Worm (Caenorhabditis elegans) whole organism, L4 larva: ENCODE results near the gene irld-24.

ENCODE experiments used
- D1046.2 ChIP-seq: fragments of 200-800 bp; sonication (Bioruptor generic); IDR thresholded peaks from 2 replicates; pipeline ENCODE4 v1.3.6; 2022; ENCODE audit warnings: missing genetic modification characterization, missing compliant biosample characterization
- Y105C5A.15 ChIP-seq: fragments of 200-800 bp; sonication (Bioruptor generic); IDR thresholded peaks from 2 replicates; pipeline ENCODE4 v1.3.6; 2022; ENCODE audit warnings: missing genetic modification characterization, missing compliant biosample characterization
- Y5F2A.4 ChIP-seq: fragments of 200-800 bp; sonication (Bioruptor generic); optimal IDR thresholded peaks from 2 replicates; lab custom pipeline; 2018; ENCODE audit warnings: mild to moderate bottlenecking, missing genetic modification characterization, missing compliant biosample characterization
- Y75B8A.6 ChIP-seq: fragments of 200-800 bp; sonication (Bioruptor generic); IDR thresholded peaks from 2 replicates; pipeline ENCODE4 v1.3.6; 2022; ENCODE audit warnings: missing genetic modification reagents, missing genetic modification characterization, missing compliant biosample characterization
- ZK337.2 ChIP-seq: fragments of 200-800 bp; sonication (Bioruptor generic); IDR thresholded peaks from 2 replicates; pipeline ENCODE4 v1.3.6; 2022; ENCODE audit warnings: missing genetic modification reagents, missing genetic modification characterization, missing compliant biosample characterization
- aha-1 ChIP-seq: fragments of 150-350 bp; peaks from one replicate; lab custom pipeline; 2014; ENCODE audit warnings: missing biosample characterization, missing genetic modification characterization
- attf-4 ChIP-seq: sonication (generic microtip); optimal IDR thresholded peaks from 3 replicates; lab custom pipeline; 2017; ENCODE audit warnings: missing biosample characterization, missing genetic modification characterization
- ceh-20 ChIP-seq: fragments of 200-800 bp; sonication (Bioruptor generic); IDR thresholded peaks from 2 replicates; pipeline ENCODE4 v1.3.6; 2022; ENCODE audit warnings: missing genetic modification reagents, missing genetic modification characterization, missing compliant biosample characterization
- ceh-62 ChIP-seq: sonication (generic microtip); optimal IDR thresholded peaks from 2 replicates; lab custom pipeline; 2017; ENCODE audit warnings: missing biosample characterization, missing genetic modification characterization
- daf-16 ChIP-seq, 3 experiments: sonication (generic microtip); optimal IDR thresholded peaks; 2 replicates each; lab custom pipeline; 2016 to 2017; ENCODE audit warnings: missing genetic modification characterization in 3 of 3, missing genetic modification reagents in 3 of 3, mild to moderate bottlenecking in 2 of 3, missing compliant biosample characterization in 2 of 3, missing biosample characterization in 1 of 3, moderate library complexity in 1 of 3
- daf-8 ChIP-seq: fragments of 200-800 bp; sonication (Bioruptor generic); IDR thresholded peaks from 2 replicates; pipeline ENCODE4 v1.3.6; 2022; ENCODE audit warnings: missing genetic modification characterization, missing compliant biosample characterization
- dmd-6 ChIP-seq: fragments of 200-800 bp; sonication (Bioruptor generic); IDR thresholded peaks from 2 replicates; pipeline ENCODE4 v1.3.6; 2022; ENCODE audit warnings: missing genetic modification reagents, missing genetic modification characterization, missing compliant biosample characterization
- dmd-8 ChIP-seq: fragments of 200-800 bp; sonication (Bioruptor generic); IDR thresholded peaks from 2 replicates; pipeline ENCODE4 v1.3.6; 2022; ENCODE audit warnings: missing genetic modification characterization, missing compliant biosample characterization
- dve-1 ChIP-seq: sonication (generic microtip); optimal IDR thresholded peaks from 2 replicates; lab custom pipeline; 2017; ENCODE audit warnings: antibody characterized with exemption, mild to moderate bottlenecking, missing genetic modification characterization, missing compliant biosample characterization; ENCODE audit not compliant: insufficient read depth
- egl-27 ChIP-seq: sonication (generic microtip); optimal IDR thresholded peaks from 3 replicates; lab custom pipeline; 2017; ENCODE audit warnings: missing biosample characterization, missing genetic modification reagents, missing genetic modification characterization
- fkh-10 ChIP-seq: fragments of 150-350 bp; optimal IDR thresholded peaks from 2 replicates; lab custom pipeline; 2014; ENCODE audit warnings: missing biosample characterization, missing genetic modification reagents, missing genetic modification characterization
- hlh-11 ChIP-seq: fragments of 200-800 bp; sonication (Bioruptor generic); optimal IDR thresholded peaks from 2 replicates; lab custom pipeline; 2018; ENCODE audit warnings: mild to moderate bottlenecking, missing genetic modification characterization, missing compliant biosample characterization
- hlh-30 ChIP-seq: sonication (generic microtip); optimal IDR thresholded peaks from 2 replicates; lab custom pipeline; 2017; ENCODE audit warnings: antibody characterized with exemption, mild to moderate bottlenecking, missing genetic modification characterization, missing compliant biosample characterization; ENCODE audit not compliant: insufficient read depth
- lin-29 ChIP-seq: fragments of 200-800 bp; sonication (Bioruptor generic); IDR thresholded peaks from 2 replicates; pipeline ENCODE4 v1.3.6; 2022; ENCODE audit warnings: missing genetic modification reagents, missing genetic modification characterization, missing compliant biosample characterization
- lin-38 ChIP-seq: fragments of 200-800 bp; sonication (Bioruptor generic); IDR thresholded peaks from 2 replicates; pipeline ENCODE4 v1.3.6; 2022; ENCODE audit warnings: missing genetic modification reagents, missing genetic modification characterization, missing compliant biosample characterization
- lsy-2 ChIP-seq, 2 experiments: fragments of 150-350 bp in 1 of 2; sonication (generic microtip) in 1 of 2; optimal IDR thresholded peaks; 2 replicates each; lab custom pipeline; 2014 to 2017; ENCODE audit warnings: missing biosample characterization in 2 of 2, missing genetic modification characterization in 2 of 2
- madf-5 ChIP-seq, 2 experiments: fragments of 200-800 bp; sonication (Bioruptor generic); IDR thresholded peaks; 2 replicates each; pipeline ENCODE4 v1.3.6; 2022; ENCODE audit warnings: missing compliant biosample characterization in 2 of 2, missing genetic modification characterization in 2 of 2
- mep-1 ChIP-seq: fragments of 150-350 bp; sonication (generic microtip); optimal IDR thresholded peaks from 3 replicates; lab custom pipeline; 2014; ENCODE audit warnings: missing biosample characterization, missing genetic modification characterization
- mxl-3 ChIP-seq: fragments of 200-800 bp; sonication (Bioruptor generic); optimal IDR thresholded peaks from 2 replicates; lab custom pipeline; 2018; ENCODE audit warnings: mild to moderate bottlenecking, missing genetic modification characterization, missing compliant biosample characterization
- nhr-11 ChIP-seq: fragments of 150-350 bp; optimal IDR thresholded peaks from 2 replicates; lab custom pipeline; 2014; ENCODE audit warnings: missing biosample characterization, missing genetic modification characterization
- nhr-25 ChIP-seq: sonication (generic microtip); optimal IDR thresholded peaks from 2 replicates; lab custom pipeline; 2017; ENCODE audit warnings: missing genetic modification characterization, mild to moderate bottlenecking, missing compliant biosample characterization, antibody characterized with exemption, moderate library complexity, borderline replicate concordance; ENCODE audit not compliant: insufficient read depth
- nhr-28 ChIP-seq: fragments of 150-350 bp; optimal IDR thresholded peaks from 2 replicates; lab custom pipeline; 2014; ENCODE audit warnings: missing biosample characterization, missing genetic modification characterization
- nhr-48 ChIP-seq: sonication (generic microtip); optimal IDR thresholded peaks from 2 replicates; lab custom pipeline; 2016; ENCODE audit warnings: mild to moderate bottlenecking, missing genetic modification characterization, missing compliant biosample characterization
- nhr-6 ChIP-seq: fragments of 150-350 bp; optimal IDR thresholded peaks from 2 replicates; lab custom pipeline; 2014; ENCODE audit warnings: missing biosample characterization, missing genetic modification characterization
- pqm-1 ChIP-seq: sonication (generic microtip); optimal IDR thresholded peaks from 2 replicates; lab custom pipeline; 2017; ENCODE audit warnings: missing biosample characterization, missing genetic modification characterization
- set-16 ChIP-seq: fragments of 200-800 bp; sonication (Bioruptor generic); IDR thresholded peaks from 2 replicates; pipeline ENCODE4 v1.3.6; 2022; ENCODE audit warnings: missing genetic modification reagents, missing genetic modification characterization, missing compliant biosample characterization
- unc-62 ChIP-seq, 3 experiments: fragments of 150-350 bp in 1 of 3; sonication (generic microtip); optimal IDR thresholded peaks in 2 of 3; peaks in 1 of 3; 1 replicate in 1 of 3; 2 replicates in 2 of 3; lab custom pipeline; 2014 to 2017; ENCODE audit warnings: missing biosample characterization in 3 of 3, missing genetic modification characterization in 3 of 3, missing genetic modification reagents in 3 of 3, missing genotype in 1 of 3
- zfp-3 ChIP-seq: fragments of 200-800 bp; sonication (Bioruptor generic); conservative IDR thresholded peaks from 2 replicates; pipeline ENCODE4 v1.3.6; 2022; ENCODE audit warnings: missing genetic modification reagents, missing genetic modification characterization, missing compliant biosample characterization

irld-24 gene

DNA sequence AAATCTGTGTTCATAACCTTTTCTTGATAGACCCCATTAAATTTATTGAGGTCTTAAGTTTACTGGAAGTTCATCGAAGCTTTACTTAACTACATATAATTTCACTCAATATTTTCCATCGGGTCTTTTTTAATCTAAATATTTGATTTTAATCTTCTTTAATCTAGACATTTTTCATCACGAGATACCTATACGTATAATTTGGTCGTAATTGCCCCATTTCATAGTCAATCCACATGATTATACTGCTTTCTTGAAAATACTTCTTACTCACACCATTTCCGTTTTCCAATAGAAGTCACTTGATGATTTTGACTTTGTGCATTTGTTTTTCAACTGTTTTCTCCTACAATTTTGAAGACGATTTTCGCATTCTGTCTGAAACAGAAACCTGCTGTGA lies at the start of gene irld-24:
Gene irld-24 (plus strand): TSS at position 301 of the 400 bp plus-strand sequence.
- no peak for TF ChIP-seq set-16 (GFP tag; lab: Robert Waterston, UW)
- no peak for TF ChIP-seq madf-5 (GFP tag; IDR thresholded peaks at IDR 0.05; lab: Robert Waterston, UW)
- no peak for TF ChIP-seq fkh-10
- no peak for TF ChIP-seq lin-29 (GFP tag; lab: Robert Waterston, UW)
- no peak for TF ChIP-seq lsy-2 (tag; optimal IDR thresholded peaks at IDR 0.05; lab: Kevin White, UChicago)
- TF ChIP-seq nhr-11 = no peak
- TF ChIP-seq ceh-62 (tag; lab: Kevin White, UChicago) = no peak
- no peak for TF ChIP-seq D1046.2 (GFP tag; lab: Robert Waterston, UW)

- TF ChIP-seq mxl-3 (GFP tag; lab: Kevin White, UChicago) (peak; percentile 50), nhr-28 (tag; lab: Kevin White, UChicago) (peak; percentile 4), hlh-11 (peak; percentile 23), nhr-48 (tag; lab: Kevin White, UChicago) (no peak), unc-62 (GFP tag; optimal IDR thresholded peaks at IDR 0.05 in 1 of 2; lab: Kevin White, UChicago) (peak in 1 of 2 experiments; percentile 79), unc-62 (tag; optimal IDR thresholded peaks at IDR 0.05; lab: Kevin White, UChicago) (no peak)
- TF ChIP-seq, all 104 proteins: peak for 4
Observed at ce11 chrX:13936719-13937118, 49.7 kb upstream of the irld-24 start.

ce11 chrX:13937350-13937749 lies 49.1 kb upstream of the irld-24 start:
- TF ChIP-seq mep-1 (no peak), daf-16 (GFP tag; optimal IDR thresholded peaks at IDR 0.05; lab: Kevin White, UChicago) (no peak), daf-16 (tag; optimal IDR thresholded peaks at IDR 0.05; lab: Kevin White, UChicago) (peak; percentile 39), ZK337.2 (no peak), dve-1 (peak; percentile 44), daf-8 (GFP tag; lab: Robert Waterston, UW) (no peak), ceh-20 (GFP tag; lab: Robert Waterston, UW) (no peak), lin-38 (GFP tag; lab: Robert Waterston, UW) (no peak), nhr-25 (tag; lab: Kevin White, UChicago) (no peak), attf-4 (tag; lab: Kevin White, UChicago) (no peak), D1046.2 (GFP tag; lab: Robert Waterston, UW) (no peak), zfp-3 (no peak), unc-62 (GFP tag; optimal IDR thresholded peaks at IDR 0.05 in 1 of 2; lab: Kevin White, UChicago) (peak in 1 of 2 experiments; percentile 84), unc-62 (tag; optimal IDR thresholded peaks at IDR 0.05; lab: Kevin White, UChicago) (no peak), hlh-11 (peak; percentile 55), nhr-28 (tag; lab: Kevin White, UChicago) (peak; percentile 32), aha-1 (tag; lab: Kevin White, UChicago) (no peak), dmd-6 (GFP tag; lab: Robert Waterston, UW) (peak; percentile 67), pqm-1 (tag; lab: Kevin White, UChicago) (peak; percentile 88), nhr-11 (no peak), dmd-8 (no peak), nhr-6 (no peak), egl-27 (no peak), Y75B8A.6 (GFP tag; lab: Robert Waterston, UW) (no peak)

- no peak for TF ChIP-seq Y105C5A.15 (GFP tag; lab: Robert Waterston, UW)
- TF ChIP-seq mxl-3 (GFP tag; lab: Kevin White, UChicago) = peak; percentile 8
- TF ChIP-seq hlh-30 (tag; lab: Kevin White, UChicago) = peak; percentile 4
Observed at ce11 chrX:13937910-13938309, 48.5 kb upstream of the irld-24 start.

- TF ChIP-seq nhr-28 (tag; lab: Kevin White, UChicago) (peak; percentile 19), Y5F2A.4 (no peak), unc-62 (GFP tag; optimal IDR thresholded peaks at IDR 0.05 in 1 of 2; lab: Kevin White, UChicago) (peak in 1 of 2 experiments; percentile 99), unc-62 (tag; optimal IDR thresholded peaks at IDR 0.05; lab: Kevin White, UChicago) (no peak)
Observed at ce11 chrX:13939388-13939787, 47.0 kb upstream of the irld-24 start.
